Worm (Caenorhabditis elegans): Measurements from ENCODE around the gene eif-3.F.

- TF ChIP-seq ztf-4 (tag; optimal IDR thresholded peaks at IDR 0.05) (no peak), lin-13 (GFP tag; optimal IDR thresholded peaks at IDR 0.05) (no peak), fos-1 (tag; optimal IDR thresholded peaks at IDR 0.05) (no peak), blmp-1 (tag; optimal IDR thresholded peaks at IDR 0.05) (no peak), hpl-2 (GFP tag; optimal IDR thresholded peaks at IDR 0.05) (no peak), unc-30 (tag; optimal IDR thresholded peaks at IDR 0.05) (no peak), aly-2 (tag; optimal IDR thresholded peaks at IDR 0.05) (no peak), unc-98 (GFP tag; IDR thresholded peaks at IDR 0.05) (no peak), unc-62 (GFP tag; optimal IDR thresholded peaks at IDR 0.05) (no peak), ceh-88 (GFP tag; IDR thresholded peaks at IDR 0.05) (no peak), nhr-90 (tag; optimal IDR thresholded peaks at IDR 0.05; ENCODE audit: poor library complexity) (no peak), nhr-77 (tag; optimal IDR thresholded peaks at IDR 0.05) (no peak)
Measured at ce11 chrII:9374807-9375206, 43.4 kb downstream of the eif-3.F start, which contains the start of gene C06C3.12.
